Fruit fly (Drosophila melanogaster): ENCODE results near the gene CG6013.

Gene CG6013

DNA sequence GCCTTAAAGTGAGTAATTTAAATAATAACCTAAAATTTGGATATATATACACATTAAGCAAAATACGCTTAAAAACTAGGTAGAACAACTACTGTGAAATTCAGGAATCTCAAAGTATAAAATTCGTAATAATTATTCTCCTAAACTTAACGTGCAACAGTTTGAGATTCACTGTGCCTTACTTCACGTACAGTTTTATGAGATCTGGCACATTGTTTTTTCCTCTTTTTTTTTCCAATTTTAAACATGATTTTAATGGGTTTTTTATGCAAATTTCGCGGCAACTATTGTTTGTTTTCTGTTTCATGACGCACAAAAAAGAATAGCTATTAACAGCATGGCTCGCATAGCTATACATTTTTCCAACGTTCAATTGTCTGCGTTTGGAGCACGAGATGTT, 19.4 kb upstream of the CG6013 start:
- TF ChIP-seq cad (GFP tag; optimal IDR thresholded peaks at IDR 0.05) = peak; percentile 67
- no peak for TF ChIP-seq ab (GFP tag; optimal IDR thresholded peaks at IDR 0.05)
- TF ChIP-seq Trl (optimal IDR thresholded peaks at IDR 0.05) = no peak
- TF ChIP-seq Trl (GFP tag; optimal IDR thresholded peaks at IDR 0.05) = no peak
- peak; percentile 0 for TF ChIP-seq sqz (GFP tag; optimal IDR thresholded peaks at IDR 0.05)
- no peak for TF ChIP-seq CG4854 (GFP tag; optimal IDR thresholded peaks at IDR 0.05)
- TF ChIP-seq CG10543 (GFP tag; optimal IDR thresholded peaks at IDR 0.05) = no peak
- no peak for TF ChIP-seq Ravus (GFP tag; IDR thresholded peaks at IDR 0.05)
- no peak for TF ChIP-seq tup (GFP tag; optimal IDR thresholded peaks at IDR 0.05)
- no peak for TF ChIP-seq CG7963 (GFP tag; IDR thresholded peaks at IDR 0.05; ENCODE audit: partially characterized antibody)
- TF ChIP-seq amos (GFP tag; IDR thresholded peaks at IDR 0.05; ENCODE audit: partially characterized antibody) = peak; percentile 9; the same call in 1 of the 2 replicates
- peak; percentile 92 for TF ChIP-seq CG11504 (tag; optimal IDR thresholded peaks at IDR 0.05)
- TF ChIP-seq CG6654 (GFP tag; optimal IDR thresholded peaks at IDR 0.05) = peak; percentile 96

DNA sequence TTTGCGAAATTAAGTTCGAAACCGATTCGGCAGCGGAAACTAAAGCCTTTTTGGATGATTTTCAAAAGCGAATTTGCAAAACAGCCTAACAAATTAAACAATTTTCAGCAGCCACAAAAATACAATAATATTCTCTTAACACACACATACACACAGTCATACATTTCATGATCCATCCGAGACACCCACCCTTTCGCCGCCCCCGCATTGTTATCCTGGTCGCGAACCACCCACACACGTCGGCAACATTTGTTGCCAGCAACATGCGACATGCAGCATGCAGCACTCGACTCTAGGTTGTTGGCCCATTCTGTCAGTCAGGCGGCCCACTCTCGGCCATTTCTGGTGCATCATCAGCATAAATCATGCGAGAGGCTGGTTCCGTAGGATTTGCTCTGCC, 17.3 kb upstream of the CG6013 start:
- TF ChIP-seq CG9727 (GFP tag; optimal IDR thresholded peaks at IDR 0.05) (no peak), pita (GFP tag; optimal IDR thresholded peaks at IDR 0.05) (peak; percentile 56), CG34422 (GFP tag; IDR thresholded peaks at IDR 0.05) (no peak), crol (GFP tag; IDR thresholded peaks at IDR 0.05) (peak; percentile 19; the same call in 1 of the 2 replicates), tup (GFP tag; optimal IDR thresholded peaks at IDR 0.05) (no peak), cg (GFP tag; optimal IDR thresholded peaks at IDR 0.05) (peak; percentile 63), CG11504 (tag; optimal IDR thresholded peaks at IDR 0.05) (peak; percentile 100), ci (GFP tag; IDR thresholded peaks at IDR 0.05) (0 out of 3 replicates have a peak, but pooled peaks have one; percentile 22), CG6654 (GFP tag; optimal IDR thresholded peaks at IDR 0.05) (peak; percentile 89), sr (GFP tag; IDR thresholded peaks at IDR 0.05) (peak; percentile 100), HLHmδ (GFP tag; optimal IDR thresholded peaks at IDR 0.05) (peak; percentile 27), sqz (GFP tag; optimal IDR thresholded peaks at IDR 0.05) (no peak), CG16813 (GFP tag; IDR thresholded peaks at IDR 0.05; ENCODE audit: partially characterized antibody) (no peak), klu (GFP tag; IDR thresholded peaks at IDR 0.05) (peak; percentile 71), CG8359 (GFP tag; optimal IDR thresholded peaks at IDR 0.05; ENCODE audit: borderline replicate concordance) (no peak), cad (GFP tag; optimal IDR thresholded peaks at IDR 0.05) (peak; percentile 71), CG8290 (GFP tag; optimal IDR thresholded peaks at IDR 0.05) (no peak), CG8290 (tag; optimal IDR thresholded peaks at IDR 0.05) (peak in 1 of 2 experiments; percentile 26), CTCF (GFP tag; optimal IDR thresholded peaks at IDR 0.05) (peak; percentile 37), CG2199 (GFP tag; IDR thresholded peaks at IDR 0.05) (peak; percentile 81; the same call in 1 of the 3 replicates), CG15514 (GFP tag; optimal IDR thresholded peaks at IDR 0.05) (peak; percentile 18)

DNA sequence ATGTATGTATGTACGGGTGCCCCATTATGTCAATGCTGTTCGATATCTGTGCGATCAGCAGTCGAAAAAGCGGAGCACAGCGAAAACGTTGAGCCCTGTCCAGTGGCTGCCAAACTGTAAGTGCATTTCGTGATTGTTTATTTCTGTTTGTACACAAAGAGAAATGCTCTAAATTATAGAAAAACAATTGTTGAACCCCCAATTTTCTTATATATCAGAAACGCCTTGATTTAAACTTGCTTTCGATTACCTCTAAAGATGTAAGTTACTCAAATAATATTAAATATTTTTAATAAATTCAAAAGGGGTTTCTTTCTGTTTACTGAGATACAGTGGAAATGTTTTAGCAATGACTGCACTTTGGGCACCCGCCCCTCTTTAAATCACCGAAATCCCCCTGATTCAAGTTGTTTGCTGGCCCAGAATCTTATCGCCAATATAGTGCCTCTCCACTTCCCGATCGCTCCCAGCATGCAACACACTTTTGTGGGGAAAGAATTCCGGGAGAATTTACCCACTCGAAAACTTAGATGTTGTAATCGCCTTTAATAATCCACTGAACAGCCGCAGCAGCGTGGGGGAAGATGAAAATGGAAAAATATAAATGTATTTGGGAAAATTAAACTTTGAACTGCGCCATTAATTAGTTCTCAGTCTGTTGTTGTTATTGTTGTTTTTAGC, 16.4 kb upstream of the CG6013 start:
- TF ChIP-seq kni (GFP tag; optimal IDR thresholded peaks at IDR 0.05) (no peak), Max (GFP tag; optimal IDR thresholded peaks at IDR 0.05) (no peak), nmo (GFP tag; optimal IDR thresholded peaks at IDR 0.05) (peak; percentile 69), CG31365 (tag; optimal IDR thresholded peaks at IDR 0.05) (no peak), gsb (GFP tag; IDR thresholded peaks at IDR 0.05) (no peak), vnd (GFP tag; IDR thresholded peaks at IDR 0.05; ENCODE audit: partially characterized antibody) (no peak), Xrp1 (GFP tag; IDR thresholded peaks at IDR 0.05) (peak; percentile 70; the same call in 1 of the 2 replicates), eve (GFP tag; optimal IDR thresholded peaks at IDR 0.05) (no peak), Dref (GFP tag; IDR thresholded peaks at IDR 0.05) (no peak), Lim3 (GFP tag; IDR thresholded peaks at IDR 0.05) (no peak), Ets97D (GFP tag; optimal IDR thresholded peaks at IDR 0.05) (no peak), Hr3 (GFP tag; optimal IDR thresholded peaks at IDR 0.05) (peak; percentile 39), kah (GFP tag; optimal IDR thresholded peaks at IDR 0.05) (no peak), CG5245 (GFP tag; optimal IDR thresholded peaks at IDR 0.05) (peak; percentile 2), CG8089 (GFP tag; optimal IDR thresholded peaks at IDR 0.05) (no peak), CG17328 (GFP tag; IDR thresholded peaks at IDR 0.05) (peak; percentile 41; the same call in 1 of the 2 replicates), CG13624 (GFP tag; optimal IDR thresholded peaks at IDR 0.05) (no peak), bsh (GFP tag; optimal IDR thresholded peaks at IDR 0.05) (peak in 1 of 2 experiments; percentile 80), Dek (tag; optimal IDR thresholded peaks at IDR 0.05) (no peak), CG8290 (GFP tag; optimal IDR thresholded peaks at IDR 0.05) (no peak), CG8290 (tag; optimal IDR thresholded peaks at IDR 0.05) (no peak), CG43689 (GFP tag; IDR thresholded peaks at IDR 0.05) (no peak)

All from whole organism, embryonic.